Worm (Caenorhabditis elegans) whole organism, L1 larva: Measurements from ENCODE around the gene sma-10.

Experiments used
- C16A3.4 ChIP-seq: fragments of 150-350 bp; optimal IDR thresholded peaks from 2 replicates; lab custom pipeline; 2014; ENCODE audit warnings: missing biosample characterization, missing genetic modification characterization
- C34B4.2 ChIP-seq: sonication (generic microtip); optimal IDR thresholded peaks from 2 replicates; lab custom pipeline; 2017; ENCODE audit warnings: mild to moderate bottlenecking, missing genetic modification characterization, missing compliant biosample characterization
- F16B12.6 ChIP-seq: fragments of 150-350 bp; optimal IDR thresholded peaks from 2 replicates; lab custom pipeline; 2014; ENCODE audit warnings: missing biosample characterization, missing genetic modification characterization
- aha-1 ChIP-seq: fragments of 150-350 bp; optimal IDR thresholded peaks from 2 replicates; lab custom pipeline; 2014; ENCODE audit warnings: missing biosample characterization, missing genetic modification characterization
- alr-1 ChIP-seq: fragments of 200-800 bp; sonication (Bioruptor generic); optimal IDR thresholded peaks from 2 replicates; lab custom pipeline; 2018; ENCODE audit warnings: borderline replicate concordance, mild to moderate bottlenecking, missing genetic modification characterization, missing compliant biosample characterization
- aly-2 ChIP-seq: fragments of 150-350 bp; optimal IDR thresholded peaks from 2 replicates; lab custom pipeline; 2014; ENCODE audit warnings: missing biosample characterization, missing genetic modification characterization
- blmp-1 ChIP-seq: fragments of 150-350 bp; optimal IDR thresholded peaks from 2 replicates; lab custom pipeline; 2014; ENCODE audit warnings: missing biosample characterization, missing genetic modification characterization
- ceh-63 ChIP-seq: fragments of 200-800 bp; sonication (Bioruptor generic); optimal IDR thresholded peaks from 2 replicates; lab custom pipeline; 2018; ENCODE audit warnings: mild to moderate bottlenecking, missing genetic modification characterization, missing compliant biosample characterization
- ceh-8 ChIP-seq: fragments of 200-800 bp; sonication (Bioruptor generic); optimal IDR thresholded peaks from 2 replicates; lab custom pipeline; 2018; ENCODE audit warnings: mild to moderate bottlenecking, missing genetic modification characterization, moderate library complexity, missing compliant biosample characterization
- ceh-82 ChIP-seq, 3 experiments: fragments of 150-350 bp in 1 of 3; sonication (generic microtip) in 2 of 3; optimal IDR thresholded peaks; 2 replicates each; lab custom pipeline; 2014 to 2017; ENCODE audit warnings: missing biosample characterization in 3 of 3, missing genetic modification characterization in 3 of 3
- ceh-88 ChIP-seq: fragments of 200-800 bp; sonication (Bioruptor generic); IDR thresholded peaks from 2 replicates; pipeline ENCODE4 v1.3.6; 2022; ENCODE audit warnings: missing genetic modification characterization, missing compliant biosample characterization
- ceh-90 ChIP-seq: sonication (generic microtip); optimal IDR thresholded peaks from 2 replicates; lab custom pipeline; 2016; ENCODE audit warnings: missing genetic modification characterization, missing compliant biosample characterization
- dpl-1 ChIP-seq, 3 experiments: fragments of 150-350 bp in 2 of 3; sonication (generic microtip) in 1 of 3; optimal IDR thresholded peaks; 2 replicates each; lab custom pipeline; 2014 to 2017; ENCODE audit warnings: missing biosample characterization in 3 of 3, missing genetic modification characterization in 3 of 3, missing genetic modification reagents in 3 of 3
- dsc-1 ChIP-seq: sonication (generic microtip); optimal IDR thresholded peaks from 2 replicates; lab custom pipeline; 2016; ENCODE audit warnings: mild to moderate bottlenecking, missing genetic modification characterization, missing compliant biosample characterization
- egl-13 ChIP-seq: sonication (generic microtip); optimal IDR thresholded peaks from 2 replicates; lab custom pipeline; 2016; ENCODE audit warnings: missing genotype, missing genetic modification reagents, missing genetic modification characterization, missing compliant biosample characterization
- egl-27 ChIP-seq, 2 experiments: fragments of 150-350 bp in 1 of 2; sonication (generic microtip); optimal IDR thresholded peaks; 3 replicates each; lab custom pipeline; 2017 to 2018; ENCODE audit warnings: missing biosample characterization in 2 of 2, missing genetic modification characterization in 2 of 2, missing genetic modification reagents in 2 of 2
- elt-3 ChIP-seq, 6 experiments: fragments of 150-350 bp in 1 of 6; sonication (generic microtip); optimal IDR thresholded peaks; 2 replicates each; lab custom pipeline; 2017 to 2018; ENCODE audit warnings: missing biosample characterization in 6 of 6, missing genetic modification characterization in 6 of 6, inconsistent platforms in 1 of 6
- fkh-10 ChIP-seq: sonication (generic microtip); optimal IDR thresholded peaks from 2 replicates; lab custom pipeline; 2017; ENCODE audit warnings: missing biosample characterization, missing genetic modification reagents, missing genetic modification characterization
- grh-1 ChIP-seq: fragments of 200-800 bp; sonication (Bioruptor generic); IDR thresholded peaks from 2 replicates; pipeline ENCODE4 v1.3.6; 2022; ENCODE audit warnings: missing genetic modification reagents, missing genetic modification characterization, missing compliant biosample characterization
- hlh-17 ChIP-seq: fragments of 200-800 bp; sonication (Bioruptor generic); optimal IDR thresholded peaks from 2 replicates; lab custom pipeline; 2018; ENCODE audit warnings: missing genetic modification characterization, mild to moderate bottlenecking, missing compliant biosample characterization, moderate library complexity, borderline replicate concordance
- isw-1 ChIP-seq: fragments of 200-800 bp; sonication (Bioruptor generic); IDR thresholded peaks from 2 replicates; pipeline ENCODE4 v1.3.6; 2022; ENCODE audit warnings: missing genetic modification characterization, missing compliant biosample characterization
- lin-13 ChIP-seq: fragments of 150-350 bp; optimal IDR thresholded peaks from 2 replicates; lab custom pipeline; 2014; ENCODE audit warnings: missing biosample characterization, missing genetic modification reagents, missing genetic modification characterization
- lin-14 ChIP-seq: fragments of 200-800 bp; sonication (Bioruptor generic); optimal IDR thresholded peaks from 2 replicates; lab custom pipeline; 2018; ENCODE audit warnings: mild to moderate bottlenecking, missing genetic modification characterization, moderate library complexity, missing compliant biosample characterization
- lin-15B ChIP-seq: fragments of 150-350 bp; sonication (generic microtip); optimal IDR thresholded peaks from 3 replicates; lab custom pipeline; 2014; ENCODE audit warnings: missing biosample characterization, missing genetic modification characterization
- lin-35 ChIP-seq, 2 experiments: fragments of 150-350 bp; optimal IDR thresholded peaks; 2 replicates each; lab custom pipeline; 2014; ENCODE audit warnings: missing biosample characterization in 2 of 2, missing genetic modification characterization in 2 of 2, missing genetic modification reagents in 2 of 2
- lin-39 ChIP-seq: fragments of 150-350 bp; optimal IDR thresholded peaks from 2 replicates; lab custom pipeline; 2014; ENCODE audit warnings: missing biosample characterization, missing genetic modification reagents, missing genetic modification characterization
- mab-9 ChIP-seq: fragments of 200-800 bp; sonication (Bioruptor generic); IDR thresholded peaks from 2 replicates; pipeline ENCODE4 v1.3.6; 2022; ENCODE audit warnings: missing genetic modification reagents, missing genetic modification characterization, missing compliant biosample characterization
- mdl-1 ChIP-seq, 2 experiments: fragments of 150-350 bp; optimal IDR thresholded peaks; 2 replicates each; lab custom pipeline; 2014 to 2017; ENCODE audit warnings: missing biosample characterization in 2 of 2, missing genetic modification characterization in 2 of 2, inconsistent platforms in 1 of 2
- nhr-20 ChIP-seq: sonication (generic microtip); optimal IDR thresholded peaks from 2 replicates; lab custom pipeline; 2016; ENCODE audit warnings: mild to moderate bottlenecking, missing genetic modification characterization, missing compliant biosample characterization
- nhr-28 ChIP-seq: fragments of 150-350 bp; optimal IDR thresholded peaks from 2 replicates; lab custom pipeline; 2014; ENCODE audit warnings: missing biosample characterization, missing genetic modification characterization
- nhr-47 ChIP-seq: sonication (generic microtip); optimal IDR thresholded peaks from 2 replicates; lab custom pipeline; 2016; ENCODE audit warnings: mild to moderate bottlenecking, missing genetic modification characterization, moderate library complexity, missing compliant biosample characterization
- nhr-71 ChIP-seq: sonication (generic microtip); optimal IDR thresholded peaks from 2 replicates; lab custom pipeline; 2016; ENCODE audit warnings: mild to moderate bottlenecking, missing genetic modification characterization, moderate library complexity, missing compliant biosample characterization
- nhr-84 ChIP-seq: sonication (generic microtip); optimal IDR thresholded peaks from 2 replicates; lab custom pipeline; 2017; ENCODE audit warnings: missing biosample characterization, missing genetic modification characterization
- nhr-85 ChIP-seq: sonication (generic microtip); peaks from one replicate; lab custom pipeline; 2016; ENCODE audit warnings: missing genetic modification characterization, inconsistent platforms, missing compliant biosample characterization
- nhr-90 ChIP-seq: sonication (generic microtip); optimal IDR thresholded peaks from 2 replicates; lab custom pipeline; 2016; ENCODE audit warnings: mild to moderate bottlenecking, missing genetic modification characterization, missing compliant biosample characterization; ENCODE audit not compliant: poor library complexity
- pag-3 ChIP-seq: sonication (generic microtip); optimal IDR thresholded peaks from 2 replicates; lab custom pipeline; 2017; ENCODE audit warnings: missing genetic modification characterization, mild to moderate bottlenecking, missing compliant biosample characterization, antibody characterized with exemption, borderline replicate concordance; ENCODE audit not compliant: insufficient read depth
- pax-3 ChIP-seq: fragments of 200-800 bp; sonication (Bioruptor generic); optimal IDR thresholded peaks from 2 replicates; lab custom pipeline; 2018; ENCODE audit warnings: mild to moderate bottlenecking, missing genetic modification characterization, moderate library complexity, missing compliant biosample characterization
- skn-1 ChIP-seq: fragments of 150-350 bp; optimal IDR thresholded peaks from 2 replicates; lab custom pipeline; 2014; ENCODE audit warnings: missing biosample characterization, missing genetic modification characterization
- snu-23 ChIP-seq: sonication (generic microtip); optimal IDR thresholded peaks from 2 replicates; lab custom pipeline; 2016; ENCODE audit warnings: missing genetic modification characterization, missing compliant biosample characterization
- sox-4 ChIP-seq: sonication (generic microtip); optimal IDR thresholded peaks from 2 replicates; lab custom pipeline; 2016; ENCODE audit warnings: missing genetic modification characterization, missing compliant biosample characterization
- sptf-1 ChIP-seq: fragments of 150-350 bp; optimal IDR thresholded peaks from 2 replicates; lab custom pipeline; 2014; ENCODE audit warnings: missing biosample characterization, missing genetic modification characterization
- swsn-7 ChIP-seq: sonication (generic microtip); optimal IDR thresholded peaks from 2 replicates; lab custom pipeline; 2016; ENCODE audit warnings: missing genetic modification characterization, missing compliant biosample characterization
- tbx-2 ChIP-seq: sonication (generic microtip); optimal IDR thresholded peaks from 2 replicates; lab custom pipeline; 2016; ENCODE audit warnings: missing genetic modification characterization, missing compliant biosample characterization
- tlp-1 ChIP-seq: fragments of 150-350 bp; optimal IDR thresholded peaks from 2 replicates; lab custom pipeline; 2014; ENCODE audit warnings: missing biosample characterization, missing genetic modification characterization
- unc-130 ChIP-seq: fragments of 150-350 bp; optimal IDR thresholded peaks from 2 replicates; lab custom pipeline; 2017; ENCODE audit warnings: missing biosample characterization, missing genetic modification characterization, inconsistent platforms
- unc-62 ChIP-seq: fragments of 150-350 bp; optimal IDR thresholded peaks from 2 replicates; lab custom pipeline; 2014; ENCODE audit warnings: missing biosample characterization, missing genetic modification reagents, missing genetic modification characterization
- xbp-1 ChIP-seq: sonication (generic microtip); optimal IDR thresholded peaks from 2 replicates; lab custom pipeline; 2016; ENCODE audit warnings: missing genetic modification characterization, missing compliant biosample characterization
- zip-4 ChIP-seq: fragments of 200-800 bp; sonication (Bioruptor generic); optimal IDR thresholded peaks from 2 replicates; lab custom pipeline; 2018; ENCODE audit warnings: mild to moderate bottlenecking, missing genetic modification characterization, moderate library complexity, missing compliant biosample characterization
- ztf-4 ChIP-seq: fragments of 150-350 bp; optimal IDR thresholded peaks from 2 replicates; lab custom pipeline; 2014; ENCODE audit warnings: missing biosample characterization, missing genetic modification characterization

The sma-10 gene

DNA sequence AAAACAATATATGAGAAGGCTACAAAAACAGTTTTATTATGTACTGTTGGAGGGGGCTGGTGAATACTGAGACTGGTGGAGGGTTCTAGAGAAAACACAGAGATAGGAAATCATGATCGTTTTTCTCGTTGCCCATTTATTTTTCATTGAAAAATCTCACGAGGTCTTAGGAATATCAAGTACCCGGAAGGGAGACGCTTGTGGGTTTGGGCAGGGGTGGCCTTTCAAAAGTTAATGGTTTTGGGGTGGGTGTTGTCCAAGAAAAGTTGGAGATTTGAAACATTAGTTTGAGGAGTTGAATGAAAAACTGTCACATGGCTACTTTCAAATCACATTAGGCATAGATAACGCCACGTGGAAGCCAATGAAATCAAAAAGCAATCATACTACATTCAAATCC, 20.5 kb downstream of the sma-10 start:
- TF ChIP-seq nhr-84 (tag; lab: Kevin White, UChicago) (no peak), ceh-88 (GFP tag; lab: Robert Waterston, UW) (no peak), nhr-28 (tag; lab: Kevin White, UChicago) (no peak), ceh-90 (no peak), aha-1 (tag; lab: Kevin White, UChicago) (no peak), aly-2 (tag; lab: Kevin White, UChicago) (no peak), ceh-82 (tag; optimal IDR thresholded peaks at IDR 0.05; lab: Kevin White, UChicago) (no peak), C34B4.2 (tag; lab: Kevin White, UChicago) (no peak), ztf-4 (tag; lab: Kevin White, UChicago) (no peak), C16A3.4 (tag; lab: Kevin White, UChicago) (no peak), isw-1 (GFP tag; lab: Robert Waterston, UW) (no peak), xbp-1 (tag; lab: Kevin White, UChicago) (no peak), lin-14 (peak; percentile 53), unc-130 (tag; lab: Kevin White, UChicago) (no peak), nhr-90 (tag; lab: Kevin White, UChicago) (peak; percentile 27), unc-62 (no peak), tbx-2 (peak; percentile 1), mdl-1 (tag; optimal IDR thresholded peaks at IDR 0.05; lab: Kevin White, UChicago) (peak in 1 of 2 experiments; percentile 61), dsc-1 (tag; lab: Kevin White, UChicago) (no peak), F16B12.6 (tag; lab: Kevin White, UChicago) (no peak), mab-9 (GFP tag; lab: Robert Waterston, UW) (no peak), nhr-20 (tag; lab: Kevin White, UChicago) (peak; percentile 29), skn-1 (tag; lab: Kevin White, UChicago) (no peak), fkh-10 (GFP tag; lab: Kevin White, UChicago) (no peak), nhr-71 (tag; lab: Kevin White, UChicago) (peak; percentile 38), sox-4 (tag; lab: Kevin White, UChicago) (no peak), ceh-8 (GFP tag; lab: Kevin White, UChicago) (no peak), zip-4 (no peak), sptf-1 (tag; lab: Kevin White, UChicago) (no peak), lin-15B (no peak), egl-27 (tag; optimal IDR thresholded peaks at IDR 0.05; lab: Kevin White, UChicago) (no peak), lin-35 (GFP tag; optimal IDR thresholded peaks at IDR 0.05; lab: Kevin White, UChicago) (no peak), swsn-7 (tag; lab: Kevin White, UChicago) (no peak), blmp-1 (tag; lab: Kevin White, UChicago) (peak; percentile 39), snu-23 (GFP tag; lab: Kevin White, UChicago) (peak; percentile 23), elt-3 (tag; optimal IDR thresholded peaks at IDR 0.05; lab: Kevin White, UChicago) (peak in 2 of 6 experiments; percentile 37 to 46), pax-3 (tag; lab: Kevin White, UChicago) (no peak), ceh-63 (no peak), egl-13 (tag; lab: Kevin White, UChicago) (no peak), pag-3 (tag; lab: Kevin White, UChicago) (no peak), tlp-1 (tag; lab: Kevin White, UChicago) (no peak), nhr-85 (peak; percentile 33), hlh-17 (GFP tag; lab: Kevin White, UChicago) (no peak), lin-39 (tag; lab: Kevin White, UChicago) (no peak), grh-1 (GFP tag; lab: Robert Waterston, UW) (no peak), lin-13 (GFP tag; lab: Kevin White, UChicago) (no peak), alr-1 (tag; lab: Kevin White, UChicago) (no peak), dpl-1 (GFP tag; optimal IDR thresholded peaks at IDR 0.05; lab: Kevin White, UChicago) (peak in 1 of 3 experiments; percentile 3), nhr-47 (tag; lab: Kevin White, UChicago) (no peak)
